Worm (Caenorhabditis elegans): ENCODE data around the gene sqt-3.

The sqt-3 gene

ce11 chrV:12317894-12318553, 34.5 kb upstream of the sqt-3 start, which contains the start of the genes R04F11.5 and R04F11.2 (continued):
- TF ChIP-seq fkh-10 (GFP tag; optimal IDR thresholded peaks at IDR 0.05) (no peak), dsc-1 (tag; optimal IDR thresholded peaks at IDR 0.05) (peak; percentile 49), unc-30 (tag; optimal IDR thresholded peaks at IDR 0.05) (no peak), nhr-77 (tag; optimal IDR thresholded peaks at IDR 0.05) (peak; percentile 57), aly-2 (tag; optimal IDR thresholded peaks at IDR 0.05) (peak; percentile 19), skn-1 (tag; optimal IDR thresholded peaks at IDR 0.05) (peak; percentile 89), lin-14 (GFP tag; optimal IDR thresholded peaks at IDR 0.05) (peak; percentile 77), xbp-1 (tag; optimal IDR thresholded peaks at IDR 0.05) (peak; percentile 73), egl-13 (tag; optimal IDR thresholded peaks at IDR 0.05) (peak; percentile 46), aha-1 (tag; optimal IDR thresholded peaks at IDR 0.05) (no peak), unc-86 (tag; optimal IDR thresholded peaks at IDR 0.05) (peak; percentile 50), nhr-90 (tag; optimal IDR thresholded peaks at IDR 0.05; ENCODE audit: poor library complexity) (peak; percentile 71), nhr-237 (tag; optimal IDR thresholded peaks at IDR 0.05) (peak; percentile 31), nhr-76 (tag; optimal IDR thresholded peaks at IDR 0.05) (no peak), ceh-82 (tag; optimal IDR thresholded peaks at IDR 0.05) (peak; percentile 55 to 86 (median 59)), jun-1 (tag; optimal IDR thresholded peaks at IDR 0.05) (peak; percentile 66), ceh-90 (tag; optimal IDR thresholded peaks at IDR 0.05) (no peak), dpl-1 (GFP tag; optimal IDR thresholded peaks at IDR 0.05) (peak; percentile 80 to 88 (median 82)), ztf-11 (tag; optimal IDR thresholded peaks at IDR 0.05) (no peak), ceh-88 (GFP tag; IDR thresholded peaks at IDR 0.05) (peak; percentile 7; the same call in 1 of the 2 replicates), swsn-7 (tag; optimal IDR thresholded peaks at IDR 0.05) (peak; percentile 71), unc-62 (GFP tag; optimal IDR thresholded peaks at IDR 0.05) (no peak), lsy-2 (tag; optimal IDR thresholded peaks at IDR 0.05) (peak; percentile 99), efl-3 (GFP tag; optimal IDR thresholded peaks at IDR 0.05) (no peak)

DNA sequence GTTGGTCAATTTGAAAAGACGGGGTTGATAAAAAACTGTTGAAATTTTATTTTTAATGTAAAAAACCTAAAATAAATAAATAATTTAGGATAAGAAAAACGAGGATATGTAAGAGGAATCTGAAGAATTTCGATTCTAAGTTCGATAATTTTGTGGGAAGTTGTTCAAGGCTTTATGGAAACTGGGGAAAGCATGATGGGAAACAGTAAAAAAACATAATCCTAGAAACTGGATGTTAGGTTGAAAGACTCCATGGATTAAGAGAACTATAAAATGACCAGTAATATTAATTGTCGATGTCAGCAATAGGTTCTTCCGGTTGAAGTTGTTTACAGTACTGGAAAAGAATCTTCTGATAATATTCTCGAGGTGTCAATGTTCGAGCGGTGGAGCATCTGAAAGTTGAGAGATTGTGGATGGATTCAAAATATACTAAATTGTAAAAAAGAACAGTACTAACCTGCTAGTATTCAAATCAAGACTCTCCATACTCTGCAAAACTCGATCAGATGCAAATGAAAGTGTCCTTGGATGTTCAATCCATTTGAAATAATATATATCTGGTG, 32.2 kb upstream of the sqt-3 start:
- TF ChIP-seq nhr-71 (tag; optimal IDR thresholded peaks at IDR 0.05) = peak; percentile 4
- peak; percentile 1 for TF ChIP-seq pax-3 (tag; optimal IDR thresholded peaks at IDR 0.05)
- TF ChIP-seq lsy-2 (tag; optimal IDR thresholded peaks at IDR 0.05) = no peak
- TF ChIP-seq fos-1 (tag; optimal IDR thresholded peaks at IDR 0.05) = no peak
- TF ChIP-seq egl-13 (tag; optimal IDR thresholded peaks at IDR 0.05) = no peak
- TF ChIP-seq efl-1 (optimal IDR thresholded peaks at IDR 0.05) = no peak
- TF ChIP-seq efl-1 (GFP tag; optimal IDR thresholded peaks at IDR 0.05 in 1 of 2) = peak in 1 of 2 experiments; percentile 47
- no peak for TF ChIP-seq nhr-11 (tag; optimal IDR thresholded peaks at IDR 0.05)
- no peak for TF ChIP-seq C16A3.4 (tag; optimal IDR thresholded peaks at IDR 0.05)
- TF ChIP-seq nhr-47 (tag; optimal IDR thresholded peaks at IDR 0.05) = peak; percentile 1

DNA sequence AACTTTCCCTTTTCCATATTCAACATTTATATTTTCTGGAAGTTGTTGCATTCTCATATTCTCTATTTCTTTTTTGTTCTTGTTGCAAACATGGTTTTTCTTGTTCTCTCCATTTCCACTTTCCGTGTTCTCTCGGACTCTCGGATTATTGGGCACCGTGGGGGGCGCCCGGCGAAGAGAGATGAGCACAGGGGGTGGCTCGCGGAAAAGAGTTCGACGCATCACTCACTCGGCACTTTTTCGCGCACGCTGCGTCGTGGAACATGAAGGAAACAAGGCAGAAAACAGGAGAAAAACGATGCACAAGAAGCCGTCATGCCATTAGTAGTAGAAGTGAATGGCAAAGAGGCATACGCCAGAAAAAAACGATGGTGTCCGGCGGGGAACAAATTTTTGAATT, 25.9 kb upstream of the sqt-3 start:
- TF ChIP-seq mef-2 (tag; optimal IDR thresholded peaks at IDR 0.05) = no peak
- TF ChIP-seq efl-1 (optimal IDR thresholded peaks at IDR 0.05) = no peak
- peak in 1 of 2 experiments; percentile 16 for TF ChIP-seq efl-1 (GFP tag; optimal IDR thresholded peaks at IDR 0.05 in 1 of 2)
- peak; percentile 13 for TF ChIP-seq lin-14 (GFP tag; optimal IDR thresholded peaks at IDR 0.05)

- TF ChIP-seq lin-14 (GFP tag; optimal IDR thresholded peaks at IDR 0.05) = peak; percentile 12
- TF ChIP-seq efl-1 (optimal IDR thresholded peaks at IDR 0.05) = no peak
- peak in 1 of 2 experiments; percentile 86 for TF ChIP-seq efl-1 (GFP tag; optimal IDR thresholded peaks at IDR 0.05 in 1 of 2)
- TF ChIP-seq sup-37 (GFP tag; optimal IDR thresholded peaks at IDR 0.05) = no peak
Observed at ce11 chrV:12329173-12329572, 23.4 kb upstream of the sqt-3 start.

ce11 chrV:12331820-12332219, 20.7 kb upstream of the sqt-3 start:
- TF ChIP-seq mep-1 (tag; optimal IDR thresholded peaks at IDR 0.05) = no peak
- TF ChIP-seq nhr-47 (tag; optimal IDR thresholded peaks at IDR 0.05) = peak; percentile 33
- peak; percentile 20 for TF ChIP-seq lin-14 (GFP tag; optimal IDR thresholded peaks at IDR 0.05)
- TF ChIP-seq dpl-1 (GFP tag; optimal IDR thresholded peaks at IDR 0.05) = peak in 2 of 3 experiments; percentile 22 to 32
- TF ChIP-seq mdl-1 (tag; optimal IDR thresholded peaks at IDR 0.05) = peak in 1 of 2 experiments; percentile 42
- peak; percentile 8 for TF ChIP-seq C16A3.4 (tag; optimal IDR thresholded peaks at IDR 0.05)
- TF ChIP-seq nhr-11 (tag; optimal IDR thresholded peaks at IDR 0.05) = no peak
- peak; percentile 71 for TF ChIP-seq nhr-85 (tag)
- TF ChIP-seq rnt-1 (tag; optimal IDR thresholded peaks at IDR 0.05) = peak; percentile 50
- TF ChIP-seq efl-1 (optimal IDR thresholded peaks at IDR 0.05) = peak in 1 of 2 experiments; percentile 43
- peak; percentile 29 to 94 for TF ChIP-seq efl-1 (GFP tag; optimal IDR thresholded peaks at IDR 0.05 in 1 of 2)
- TF ChIP-seq nhr-20 (tag; optimal IDR thresholded peaks at IDR 0.05) = peak; percentile 10
- TF ChIP-seq snu-23 (GFP tag; optimal IDR thresholded peaks at IDR 0.05) = peak; percentile 54
- no peak for TF ChIP-seq C34B4.2 (tag; optimal IDR thresholded peaks at IDR 0.05)
- TF ChIP-seq nhr-19 (GFP tag; conservative IDR thresholded peaks at IDR 0.05) = peak; percentile 38; the same call in 1 of the 2 replicates
- peak; percentile 55 for TF ChIP-seq nhr-71 (tag; optimal IDR thresholded peaks at IDR 0.05)
- peak; percentile 29 to 51 for TF ChIP-seq lsy-2 (tag; optimal IDR thresholded peaks at IDR 0.05)
- no peak for TF ChIP-seq ceh-88 (GFP tag; IDR thresholded peaks at IDR 0.05)
- no peak for TF ChIP-seq grh-1 (GFP tag; IDR thresholded peaks at IDR 0.05)

All from whole organism, L1 larva.